Fruit fly (Drosophila melanogaster) Kc167 (cell line): ENCODE results near the gene CG44014.

ENCODE experiments used
- Myc ChIP-seq: fragments of >200 bp; optimal IDR thresholded peaks from 2 replicates; lab custom pipeline; 2017; ENCODE audit warnings: missing external identifiers
- h ChIP-seq: fragments of >200 bp; optimal IDR thresholded peaks from 3 replicates; lab custom pipeline; 2018; ENCODE audit warnings: missing external identifiers

dm6 chr3R:15554733-15555132, 46.0 kb upstream of the CG44014 start:
- TF ChIP-seq h (lab: Kevin White, UChicago) = no peak
- TF ChIP-seq Myc = no peak
